Fruit fly (Drosophila melanogaster) whole organism, embryonic: ENCODE measurements around the gene CG13829.

Experiments
- Abd-B ChIP-seq: fragments of 200-800 bp; sonication (Bioruptor generic); optimal IDR thresholded peaks from 2 replicates; lab custom pipeline; 2018; ENCODE audit warnings: missing biosample characterization, mild to moderate bottlenecking, missing genetic modification characterization, moderate library complexity
- Ada2b ChIP-seq: fragments of 200-800 bp; sonication (Bioruptor generic); IDR thresholded peaks from 2 replicates; pipeline ENCODE4 v1.3.6; 2022; ENCODE audit warnings: missing biosample characterization, missing genetic modification characterization
- Aef1 ChIP-seq: fragments of 200-800 bp; sonication (Bioruptor generic); IDR thresholded peaks from 3 replicates; pipeline ENCODE4 v1.3.6; 2022; ENCODE audit warnings: missing biosample characterization, missing genetic modification characterization
- Asciz ChIP-seq: fragments of 200-800 bp; sonication (Bioruptor generic); optimal IDR thresholded peaks from 2 replicates; lab custom pipeline; 2017; ENCODE audit warnings: missing biosample characterization, mild to moderate bottlenecking, missing genetic modification characterization, missing genetic modification reagents
- Atf6 ChIP-seq: fragments of 200-800 bp; sonication (Bioruptor generic); IDR thresholded peaks from 2 replicates; pipeline ENCODE4 v1.3.6; 2022; ENCODE audit warnings: missing biosample characterization, missing genetic modification characterization
- BEAF-32 ChIP-seq: fragments of 200-800 bp; sonication (Bioruptor generic); optimal IDR thresholded peaks from 3 replicates; lab custom pipeline; 2017; ENCODE audit warnings: missing biosample characterization, missing genetic modification characterization, mild to moderate bottlenecking, moderate library complexity, missing genetic modification reagents
- BtbVII ChIP-seq: fragments of 200-800 bp; sonication (Bioruptor generic); optimal IDR thresholded peaks from 3 replicates; lab custom pipeline; 2017; ENCODE audit warnings: missing biosample characterization, mild to moderate bottlenecking, missing genetic modification characterization
- CG11085 ChIP-seq: fragments of 200-800 bp; sonication (Bioruptor generic); IDR thresholded peaks from 2 replicates; pipeline ENCODE4 v1.3.6; 2022; ENCODE audit warnings: missing biosample characterization, missing genetic modification characterization
- CG12219 ChIP-seq: fragments of 200-800 bp; sonication (Bioruptor generic); optimal IDR thresholded peaks from 3 replicates; lab custom pipeline; 2018; ENCODE audit warnings: missing biosample characterization, mild to moderate bottlenecking, missing genetic modification characterization
- CG12659 ChIP-seq: fragments of 200-800 bp; sonication (Bioruptor generic); optimal IDR thresholded peaks from 3 replicates; lab custom pipeline; 2017; ENCODE audit warnings: mild to moderate bottlenecking, missing biosample characterization, missing genetic modification reagents, missing genetic modification characterization
- CG13775 ChIP-seq: fragments of 200-800 bp; sonication (Bioruptor generic); optimal IDR thresholded peaks from 3 replicates; lab custom pipeline; 2017; ENCODE audit warnings: missing biosample characterization, mild to moderate bottlenecking, missing genetic modification characterization
- CG14710 ChIP-seq: fragments of 200-800 bp; sonication (Bioruptor generic); optimal IDR thresholded peaks from 3 replicates; lab custom pipeline; 2019; ENCODE audit warnings: missing biosample characterization, mild to moderate bottlenecking, missing genetic modification characterization, moderate library complexity
- CG15073 ChIP-seq: fragments of 200-800 bp; sonication (Bioruptor generic); optimal IDR thresholded peaks from 2 replicates; lab custom pipeline; 2016; ENCODE audit warnings: missing biosample characterization, missing genetic modification characterization
- CG17802 ChIP-seq: fragments of 200-800 bp; sonication (Bioruptor generic); optimal IDR thresholded peaks from 2 replicates; lab custom pipeline; 2018; ENCODE audit warnings: missing biosample characterization, mild to moderate bottlenecking, missing genetic modification characterization, moderate library complexity
- CG18476 ChIP-seq: fragments of 200-800 bp; sonication (Bioruptor generic); optimal IDR thresholded peaks from 2 replicates; lab custom pipeline; 2016; ENCODE audit warnings: missing biosample characterization, mild to moderate bottlenecking, missing genetic modification characterization
- CG18764 ChIP-seq: fragments of 200-800 bp; sonication (Bioruptor generic); optimal IDR thresholded peaks from 3 replicates; lab custom pipeline; 2016; ENCODE audit warnings: missing biosample characterization, missing genetic modification characterization
- CG2116 ChIP-seq: fragments of 200-800 bp; sonication (Bioruptor generic); optimal IDR thresholded peaks from 3 replicates; lab custom pipeline; 2018; ENCODE audit warnings: missing biosample characterization, mild to moderate bottlenecking, missing genetic modification characterization
- CG31365 ChIP-seq: fragments of 200-800 bp; sonication (Bioruptor generic); optimal IDR thresholded peaks from 2 replicates; lab custom pipeline; 2018; ENCODE audit warnings: missing biosample characterization, mild to moderate bottlenecking, missing genetic modification characterization
- CG42726 ChIP-seq: fragments of 200-800 bp; sonication (Bioruptor generic); IDR thresholded peaks from 2 replicates; pipeline ENCODE4 v1.3.6; 2022; ENCODE audit warnings: missing biosample characterization, missing genetic modification characterization; ENCODE audit not compliant: partially characterized antibody
- CG4424 ChIP-seq: fragments of 200-800 bp; sonication (Bioruptor generic); optimal IDR thresholded peaks from 3 replicates; lab custom pipeline; 2016; ENCODE audit warnings: missing biosample characterization, missing genetic modification characterization
- CG4820 ChIP-seq: fragments of 200-800 bp; sonication (Bioruptor generic); optimal IDR thresholded peaks from 3 replicates; lab custom pipeline; 2016; ENCODE audit warnings: missing biosample characterization, missing genetic modification characterization
- CG5180 ChIP-seq: fragments of 200-800 bp; sonication (Bioruptor generic); optimal IDR thresholded peaks from 3 replicates; lab custom pipeline; 2017; ENCODE audit warnings: missing biosample characterization, missing genetic modification characterization, mild to moderate bottlenecking, moderate library complexity, missing genetic modification reagents
- CG7556 ChIP-seq: fragments of 200-800 bp; sonication (Bioruptor generic); optimal IDR thresholded peaks from 2 replicates; lab custom pipeline; 2017; ENCODE audit warnings: missing biosample characterization, mild to moderate bottlenecking, missing genetic modification characterization
- CG9727 ChIP-seq: fragments of 200-800 bp; sonication (Bioruptor generic); optimal IDR thresholded peaks from 3 replicates; lab custom pipeline; 2017; ENCODE audit warnings: missing biosample characterization, mild to moderate bottlenecking, missing genetic modification characterization
- Chrac-16 ChIP-seq: fragments of 200-800 bp; sonication (Bioruptor generic); optimal IDR thresholded peaks from 3 replicates; lab custom pipeline; 2016; ENCODE audit warnings: missing biosample characterization, missing genetic modification characterization
- CoRest ChIP-seq: fragments of 200-800 bp; sonication (Bioruptor generic); optimal IDR thresholded peaks from 3 replicates; lab custom pipeline; 2018; ENCODE audit warnings: missing biosample characterization, mild to moderate bottlenecking, missing genetic modification characterization, moderate library complexity
- D19B ChIP-seq: fragments of 200-800 bp; sonication (Bioruptor generic); optimal IDR thresholded peaks from 2 replicates; lab custom pipeline; 2017; ENCODE audit warnings: missing biosample characterization, mild to moderate bottlenecking, missing genetic modification characterization
- Deaf1 ChIP-seq: fragments of 200-800 bp; optimal IDR thresholded peaks from 3 replicates; lab custom pipeline; 2019; ENCODE audit warnings: missing biosample characterization, mild to moderate bottlenecking, missing genetic modification characterization, moderate library complexity
- Ets65A ChIP-seq: fragments of 200-800 bp; sonication (Bioruptor generic); peaks from one replicate; lab custom pipeline; 2016; ENCODE audit warnings: missing biosample characterization, missing genetic modification characterization
- HLH4C ChIP-seq: fragments of 200-800 bp; sonication (Bioruptor generic); IDR thresholded peaks from 3 replicates; pipeline ENCODE4 v1.3.6; 2022; ENCODE audit warnings: missing biosample characterization, missing genetic modification characterization; ENCODE audit not compliant: partially characterized antibody
- Med ChIP-seq: fragments of 200-800 bp; sonication (Bioruptor generic); peaks from one replicate; lab custom pipeline; 2016; ENCODE audit warnings: missing biosample characterization, missing genetic modification characterization, mild to moderate bottlenecking, inconsistent platforms, moderate library complexity
- Myb ChIP-seq: fragments of 200-800 bp; sonication (Bioruptor generic); optimal IDR thresholded peaks from 2 replicates; lab custom pipeline; 2016; ENCODE audit warnings: missing biosample characterization, missing genetic modification characterization
- Side ChIP-seq: fragments of 200-800 bp; sonication (Bioruptor generic); optimal IDR thresholded peaks from 2 replicates; lab custom pipeline; 2016; ENCODE audit warnings: missing biosample characterization, missing genetic modification characterization
- Sry-δ ChIP-seq: fragments of 200-800 bp; sonication (Bioruptor generic); optimal IDR thresholded peaks from 2 replicates; lab custom pipeline; 2016; ENCODE audit warnings: missing biosample characterization, missing genetic modification characterization
- Xrp1 ChIP-seq: fragments of 200-800 bp; sonication (Bioruptor generic); IDR thresholded peaks from 2 replicates; pipeline ENCODE4 v1.3.6; 2022; ENCODE audit warnings: missing biosample characterization, missing genetic modification characterization
- ap ChIP-seq: fragments of 200-800 bp; sonication (Bioruptor generic); IDR thresholded peaks from 2 replicates; pipeline ENCODE4 v1.3.6; 2022; ENCODE audit warnings: missing biosample characterization, missing genetic modification characterization
- cad ChIP-seq: fragments of >200 bp; optimal IDR thresholded peaks from 2 replicates; lab custom pipeline; 2017; ENCODE audit warnings: missing biosample characterization, missing genetic modification characterization
- crp ChIP-seq, 2 experiments: fragments of 200-800 bp; sonication (Bioruptor generic); optimal IDR thresholded peaks; 2 replicates in 1 of 2; 3 replicates in 1 of 2; lab custom pipeline; 2017; ENCODE audit warnings: missing biosample characterization in 2 of 2, missing genetic modification characterization in 2 of 2, mild to moderate bottlenecking in 1 of 2, moderate library complexity in 1 of 2
- fd96Cb ChIP-seq: fragments of 200-800 bp; sonication (Bioruptor generic); optimal IDR thresholded peaks from 2 replicates; lab custom pipeline; 2018; ENCODE audit warnings: missing biosample characterization, mild to moderate bottlenecking, missing genetic modification characterization, moderate library complexity
- gsb-n ChIP-seq: fragments of 200-800 bp; sonication (Bioruptor generic); optimal IDR thresholded peaks from 3 replicates; lab custom pipeline; 2018; ENCODE audit warnings: missing biosample characterization, mild to moderate bottlenecking, missing genetic modification characterization
- hbn ChIP-seq: fragments of 200-800 bp; sonication (Bioruptor generic); IDR thresholded peaks from 2 replicates; pipeline ENCODE4 v1.3.6; 2022; ENCODE audit warnings: missing biosample characterization, missing genetic modification characterization; ENCODE audit not compliant: partially characterized antibody
- nau ChIP-seq: fragments of 200-800 bp; sonication (Bioruptor generic); optimal IDR thresholded peaks from 3 replicates; lab custom pipeline; 2017; ENCODE audit warnings: missing biosample characterization, mild to moderate bottlenecking, missing genetic modification characterization, missing genetic modification reagents
- nerfin-1 ChIP-seq: fragments of 200-800 bp; sonication (Bioruptor generic); optimal IDR thresholded peaks from 3 replicates; lab custom pipeline; 2019; ENCODE audit warnings: missing biosample characterization, mild to moderate bottlenecking, missing genetic modification characterization, moderate library complexity
- org-1 ChIP-seq: fragments of 200-800 bp; sonication (Bioruptor generic); optimal IDR thresholded peaks from 2 replicates; lab custom pipeline; 2017; ENCODE audit warnings: missing biosample characterization, missing genetic modification characterization
- sima ChIP-seq: fragments of 200-800 bp; sonication (Bioruptor generic); optimal IDR thresholded peaks from 2 replicates; lab custom pipeline; 2016; ENCODE audit warnings: missing biosample characterization, missing genetic modification characterization
- slbo ChIP-seq: fragments of 200-800 bp; sonication (Bioruptor generic); IDR thresholded peaks from 2 replicates; pipeline ENCODE4 v1.3.6; 2022; ENCODE audit warnings: missing biosample characterization, missing genetic modification characterization
- stc ChIP-seq: fragments of 200-800 bp; sonication (Bioruptor generic); IDR thresholded peaks from 2 replicates; pipeline ENCODE4 v1.3.6; 2022; ENCODE audit warnings: missing biosample characterization, missing genetic modification characterization
- tgo ChIP-seq: fragments of 200-800 bp; sonication (Bioruptor generic); IDR thresholded peaks from 3 replicates; pipeline ENCODE4 v1.3.6; 2022; ENCODE audit warnings: missing biosample characterization, missing genetic modification characterization
- usp ChIP-seq: fragments of >200 bp; optimal IDR thresholded peaks from 2 replicates; lab custom pipeline; 2017; ENCODE audit warnings: missing biosample characterization, missing genetic modification characterization

CG13829 gene

dm6 chr3R:23181714-23182337 is 20.7 kb upstream of the CG13829 start (continued):
- TF ChIP-seq crp (GFP tag; optimal IDR thresholded peaks at IDR 0.05; lab: Kevin White, UChicago) (no peak), Atf6 (GFP tag; lab: Robert Waterston, UW) (no peak), D19B (peak; percentile 69), Chrac-16 (no peak), CG11085 (no peak), HLH4C (GFP tag; lab: Robert Waterston, UW) (no peak), Med (GFP tag; lab: Kevin White, UChicago) (peak; percentile 2), Asciz (GFP tag; lab: Kevin White, UChicago) (no peak), sima (GFP tag; lab: Kevin White, UChicago) (no peak), CoRest (tag; lab: Kevin White, UChicago) (no peak), CG4424 (GFP tag; lab: Kevin White, UChicago) (no peak), BEAF-32 (GFP tag; lab: Kevin White, UChicago) (no peak), Ets65A (peak; percentile 22), CG42726 (GFP tag; lab: Robert Waterston, UW) (no peak), usp (no peak), CG17802 (tag; lab: Kevin White, UChicago) (no peak), cad (GFP tag; lab: Kevin White, UChicago) (no peak), Ada2b (GFP tag; lab: Robert Waterston, UW) (no peak), stc (GFP tag; lab: Robert Waterston, UW) (no peak), Myb (no peak), Deaf1 (tag; lab: Kevin White, UChicago) (no peak), CG12219 (no peak)
- TF ChIP-seq, all 482 proteins: peak for 4

dm6 chr3R:23180980-23181630 is 20.0 kb upstream of the CG13829 start:
- TF ChIP-seq CG5180 (GFP tag; lab: Kevin White, UChicago) = peak; percentile 22
- peak; percentile 45 for TF ChIP-seq CG14710 (tag; lab: Kevin White, UChicago)
- TF ChIP-seq CG15073 = no peak
- peak; percentile 27 for TF ChIP-seq CG7556 (GFP tag; lab: Kevin White, UChicago)
- peak; percentile 21 for TF ChIP-seq BtbVII (GFP tag; lab: Kevin White, UChicago)
- peak; percentile 12 for TF ChIP-seq CG31365 (tag; lab: Kevin White, UChicago)
- TF ChIP-seq CG4820 = no peak
- TF ChIP-seq CG2116 (GFP tag; lab: Kevin White, UChicago) = no peak
- no peak for TF ChIP-seq Side
- peak; percentile 2 for TF ChIP-seq CG18476 (GFP tag; lab: Kevin White, UChicago)
- no peak for TF ChIP-seq tgo (GFP tag; lab: Robert Waterston, UW)
- TF ChIP-seq ap (GFP tag; lab: Robert Waterston, UW) = no peak
- no peak for TF ChIP-seq slbo
- no peak for TF ChIP-seq CG13775 (GFP tag; lab: Kevin White, UChicago)
- peak; percentile 31 for TF ChIP-seq fd96Cb (tag; lab: Kevin White, UChicago)
- no peak for TF ChIP-seq nerfin-1 (tag; lab: Kevin White, UChicago)
- peak; percentile 6 for TF ChIP-seq gsb-n
- no peak for TF ChIP-seq CG12659 (GFP tag; lab: Kevin White, UChicago)
- TF ChIP-seq Xrp1 (GFP tag; lab: Robert Waterston, UW) = no peak
- peak; percentile 66 for TF ChIP-seq CG18764 (GFP tag; lab: Kevin White, UChicago)
- no peak for TF ChIP-seq Sry-δ (GFP tag; lab: Kevin White, UChicago)
- TF ChIP-seq org-1 (GFP tag; lab: Kevin White, UChicago) = no peak
- peak; percentile 49 for TF ChIP-seq nau (GFP tag; lab: Kevin White, UChicago)
- TF ChIP-seq Abd-B (GFP tag; lab: Kevin White, UChicago) = no peak
- TF ChIP-seq hbn = no peak
- peak; percentile 24 for TF ChIP-seq CG9727 (GFP tag; lab: Kevin White, UChicago)
- no peak for TF ChIP-seq Aef1 (GFP tag; lab: Robert Waterston, UW)
